Worm (Caenorhabditis elegans): Measurements from ENCODE around the gene W06D11.1.
"Not testable (repeated sequence)": the region's sequence is repeated elsewhere in the genome, so short reads cannot be mapped to it uniquely, and the experiment has no call there.

W06D11.1 gene

DNA sequence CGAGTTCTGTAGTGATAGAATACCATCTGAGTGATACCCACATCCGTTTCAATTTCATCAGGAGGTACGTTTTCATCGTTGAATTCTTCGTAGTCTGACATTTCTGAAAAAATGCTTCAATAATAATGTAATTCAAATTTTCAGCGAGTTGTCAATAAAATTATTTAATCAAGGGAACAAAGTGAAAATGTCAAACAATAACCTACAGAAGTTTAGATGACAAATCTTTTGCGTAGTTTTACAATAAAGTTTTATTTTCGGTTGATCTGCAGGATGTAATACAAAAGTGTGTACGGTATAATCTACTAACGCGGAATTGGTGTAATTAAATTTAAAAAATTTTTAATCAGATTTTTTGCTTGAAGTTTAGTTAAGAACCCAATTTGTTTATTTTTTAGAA is 6.1 kb upstream of the W06D11.1 start, which contains the start of gene C04B4.5:
TSS of gene C04B4.5 (minus strand) at position 101 of the 400 bp plus-strand sequence.
- TF ChIP-seq sox-4 (tag; optimal IDR thresholded peaks at IDR 0.05) (no peak), ceh-45 (GFP tag; IDR thresholded peaks at IDR 0.05) (no peak), ceh-24 (tag; optimal IDR thresholded peaks at IDR 0.05) (no peak), odd-2 (tag; optimal IDR thresholded peaks at IDR 0.05) (no peak), hlh-30 (tag; optimal IDR thresholded peaks at IDR 0.05; ENCODE audit: insufficient read depth) (no peak), madf-2 (tag; optimal IDR thresholded peaks at IDR 0.05) (no peak), pha-2 (tag; optimal IDR thresholded peaks at IDR 0.05) (no peak), sdc-2 (tag; optimal IDR thresholded peaks at IDR 0.05) (no peak)

DNA sequence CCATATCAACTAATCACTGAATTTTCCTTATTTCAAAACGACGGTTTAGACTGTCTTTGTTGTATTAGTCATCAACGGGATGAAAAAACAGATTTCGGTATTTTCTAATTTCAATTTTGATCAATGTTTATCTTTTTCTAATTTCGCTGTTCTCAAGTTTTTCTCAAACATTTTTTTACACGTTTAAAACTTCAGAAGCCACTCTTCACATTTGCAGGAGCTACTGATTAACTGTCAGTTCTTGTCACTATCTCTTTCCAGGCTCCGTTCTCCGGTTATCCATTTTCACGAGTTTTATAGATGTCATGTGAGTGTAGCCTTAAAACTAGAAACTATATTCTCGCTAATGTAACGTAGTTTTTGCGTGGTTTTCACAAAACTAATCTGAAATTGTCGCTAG is 3.8 kb upstream of the W06D11.1 start, which contains the start of gene C04B4.4:
TSS of gene C04B4.4 (plus strand) at position 301 of the 400 bp plus-strand sequence.
- TF ChIP-seq K02D7.2 (tag; optimal IDR thresholded peaks at IDR 0.05) (no peak), hlh-8 (tag; optimal IDR thresholded peaks at IDR 0.05) (no peak), syd-9 (tag; optimal IDR thresholded peaks at IDR 0.05) (no peak), ceh-14 (tag; optimal IDR thresholded peaks at IDR 0.05) (no peak), T23F11.4 (GFP tag; optimal IDR thresholded peaks at IDR 0.05) (no peak), dmd-4 (tag; optimal IDR thresholded peaks at IDR 0.05; ENCODE audit: borderline replicate concordance) (no peak)

DNA sequence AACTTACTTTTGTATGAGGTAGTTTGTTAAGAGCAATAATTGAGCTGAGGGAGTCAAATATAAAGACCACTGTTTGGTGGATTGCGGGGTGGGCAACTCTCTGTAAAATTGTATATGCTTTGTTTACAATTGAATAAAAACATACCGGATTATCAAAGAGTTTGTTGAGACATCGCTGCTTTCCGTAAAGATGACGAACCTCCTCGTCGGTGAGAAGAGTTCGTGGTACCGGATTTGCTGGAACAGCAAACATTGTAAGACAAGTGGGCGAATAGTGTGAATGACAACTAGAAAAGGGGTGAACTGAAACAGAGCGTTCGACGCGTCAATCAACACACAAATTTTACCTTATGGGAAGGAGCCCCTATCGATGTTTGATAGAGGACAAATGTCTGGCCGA is 2.0 kb downstream of the W06D11.1 start, which contains the start of gene W06D11.2:
TSS of gene W06D11.2 (minus strand) at position 339 of the 400 bp plus-strand sequence.
- no peak for TF ChIP-seq ceh-48 (tag; optimal IDR thresholded peaks at IDR 0.05)
- no peak for TF ChIP-seq ceh-9 (tag; optimal IDR thresholded peaks at IDR 0.05)

DNA sequence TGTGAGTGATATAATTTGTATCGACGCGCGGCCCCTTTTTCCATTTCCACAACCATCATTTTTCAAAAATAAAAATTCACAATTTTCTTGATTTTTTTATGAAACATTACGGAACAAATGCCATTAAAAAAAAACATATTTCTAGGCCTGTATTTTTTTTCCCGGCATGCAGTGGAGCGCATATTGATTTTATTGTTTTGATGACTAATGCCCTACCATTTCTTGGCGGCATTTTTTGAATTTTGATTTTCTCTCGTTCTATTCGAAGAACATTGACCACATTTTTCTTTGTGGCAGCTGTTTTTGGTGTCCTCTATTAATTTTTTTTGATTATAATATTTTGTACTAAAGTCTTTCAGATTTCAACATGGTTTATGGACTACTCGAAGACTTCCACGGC is 4.0 kb downstream of the W06D11.1 start, which contains the start of gene W06D11.3:
TSS of gene W06D11.3 (plus strand) at position 360 of the 400 bp plus-strand sequence.
- TF ChIP-seq pat-9 (tag; optimal IDR thresholded peaks at IDR 0.05) (no peak), ama-1 (optimal IDR thresholded peaks at IDR 0.05) (no peak), che-1 (tag; optimal IDR thresholded peaks at IDR 0.05) (no peak), ets-4 (tag; optimal IDR thresholded peaks at IDR 0.05) (no peak), nfya-1 (tag; optimal IDR thresholded peaks at IDR 0.05) (no peak)

DNA sequence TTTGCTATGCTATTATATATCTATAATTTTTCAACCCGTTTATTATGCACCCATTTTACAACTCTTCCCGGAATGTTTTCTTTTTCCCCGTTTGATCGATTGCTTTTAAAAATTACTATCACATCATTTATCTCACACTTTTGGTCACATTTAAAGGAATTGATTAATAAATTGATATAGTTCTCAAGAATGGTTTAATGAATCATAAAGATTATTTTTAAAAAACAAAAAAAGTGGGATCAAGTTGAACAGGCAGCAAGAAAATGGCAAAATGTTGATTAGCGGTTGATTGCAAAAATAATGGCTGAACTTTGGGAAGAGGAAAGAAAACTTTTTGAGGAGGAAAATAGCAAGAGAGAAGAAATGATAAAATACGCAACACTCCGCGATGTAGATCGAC is 5.5 kb downstream of the W06D11.1 start, which contains the start of gene W06D11.5:
TSS of gene W06D11.5 (plus strand) at position 301 of the 400 bp plus-strand sequence.
- no peak for TF ChIP-seq ceh-31 (tag; optimal IDR thresholded peaks at IDR 0.05)
- TF ChIP-seq dve-1 (tag; optimal IDR thresholded peaks at IDR 0.05) = no peak
- no peak for TF ChIP-seq ceh-18 (tag; optimal IDR thresholded peaks at IDR 0.05)
- TF ChIP-seq ceh-34 (tag; optimal IDR thresholded peaks at IDR 0.05) = no peak
- TF ChIP-seq ama-1 (optimal IDR thresholded peaks at IDR 0.05) = no peak
- TF ChIP-seq unc-55 (GFP tag; optimal IDR thresholded peaks at IDR 0.05) = no peak
- TF ChIP-seq ceh-45 (GFP tag; IDR thresholded peaks at IDR 0.05) = no peak
- no peak for TF ChIP-seq nfya-1 (tag; optimal IDR thresholded peaks at IDR 0.05)
- no peak for TF ChIP-seq pat-9 (tag; optimal IDR thresholded peaks at IDR 0.05)
- TF ChIP-seq ztf-16 (tag; optimal IDR thresholded peaks at IDR 0.05) = no peak

DNA sequence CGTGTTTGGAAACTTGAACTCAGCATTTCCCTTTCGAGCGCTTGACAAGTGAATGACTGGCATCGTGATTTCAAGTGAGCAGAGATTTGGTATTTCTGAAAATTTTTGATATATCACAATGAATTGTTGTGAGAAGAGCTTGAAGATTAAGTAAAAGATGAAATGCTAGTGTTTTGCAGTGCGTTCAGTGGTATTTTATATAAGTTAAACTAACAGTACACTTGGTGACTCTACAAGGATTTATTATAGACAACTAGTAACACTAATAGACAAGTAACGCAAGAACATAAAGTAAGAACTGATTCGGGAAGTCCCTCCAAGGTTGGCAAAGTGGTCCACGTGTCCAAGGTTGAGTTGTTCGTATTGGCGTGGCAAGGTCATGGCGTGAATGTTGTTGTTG is 8.4 kb downstream of the W06D11.1 start, which contains the start of gene dot-1.3:
TSS of gene dot-1.3 (minus strand) at position 101 of the 400 bp plus-strand sequence.
- TF ChIP-seq ceh-45 (GFP tag; IDR thresholded peaks at IDR 0.05); sdc-2 (tag; optimal IDR thresholded peaks at IDR 0.05); hlh-6 (tag; optimal IDR thresholded peaks at IDR 0.05): not testable (repeated sequence)

DNA sequence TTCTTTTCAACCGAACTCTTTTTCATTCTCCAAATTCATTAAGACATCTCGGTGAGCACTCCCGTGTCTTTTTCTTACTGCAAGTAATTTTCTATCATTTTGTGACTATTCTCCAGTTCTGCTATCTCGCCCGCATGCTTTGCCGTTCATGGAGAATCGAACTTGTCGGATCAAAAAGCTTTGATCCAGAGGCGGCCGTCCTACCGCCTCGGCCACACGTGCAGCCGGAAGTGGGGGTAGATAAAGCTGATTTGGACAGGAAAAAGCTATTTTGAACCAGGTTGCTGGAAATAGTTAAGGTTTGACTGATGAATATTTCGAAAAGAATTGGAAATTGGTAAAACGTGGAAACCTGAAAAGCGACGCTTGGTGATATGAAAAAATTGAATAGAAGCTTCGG is 9.9 kb downstream of the W06D11.1 start:
- no peak for TF ChIP-seq T23F11.4 (GFP tag; optimal IDR thresholded peaks at IDR 0.05)
- no peak for TF ChIP-seq lim-6 (tag; optimal IDR thresholded peaks at IDR 0.05)
- TF ChIP-seq sdc-2 (tag; optimal IDR thresholded peaks at IDR 0.05) = no peak
- no peak for TF ChIP-seq fax-1 (tag; optimal IDR thresholded peaks at IDR 0.05)
- TF ChIP-seq syd-9 (tag; optimal IDR thresholded peaks at IDR 0.05) = no peak
